Fruit fly (Drosophila melanogaster): ENCODE data around the gene CG7272.

The CG7272 gene

DNA sequence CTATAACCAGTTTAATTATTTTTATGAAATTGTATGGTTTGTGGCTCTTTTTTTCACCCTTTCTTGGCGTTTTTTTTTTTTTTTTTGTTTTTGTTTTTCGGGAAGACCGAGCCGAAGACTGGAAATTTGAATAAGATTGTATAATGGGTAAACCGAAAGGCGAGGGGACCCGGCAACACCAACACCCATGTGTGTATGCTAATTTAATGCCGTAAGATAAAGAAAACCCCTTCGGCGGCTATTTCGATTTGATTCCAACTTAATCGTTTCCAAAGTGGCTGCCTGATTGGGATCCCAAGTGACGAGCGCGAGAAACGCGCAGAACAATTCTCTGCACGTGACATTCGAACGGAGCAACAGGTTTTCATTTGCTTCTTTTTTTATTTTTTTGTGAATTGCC is 42.7 kb downstream of the CG7272 start:
- TF ChIP-seq CG12768 (GFP tag; optimal IDR thresholded peaks at IDR 0.05), result no peak
- TF ChIP-seq CG7045 (GFP tag; optimal IDR thresholded peaks at IDR 0.05), result no peak
- no peak for TF ChIP-seq Hr96 (GFP tag; optimal IDR thresholded peaks at IDR 0.05)
- TF ChIP-seq tj (GFP tag; optimal IDR thresholded peaks at IDR 0.05), result no peak
- no peak for TF ChIP-seq ovo (GFP tag; optimal IDR thresholded peaks at IDR 0.05)
- no peak for TF ChIP-seq CG5204 (GFP tag; optimal IDR thresholded peaks at IDR 0.05)
- no peak for TF ChIP-seq CG1620 (GFP tag; optimal IDR thresholded peaks at IDR 0.05)
- TF ChIP-seq toe (GFP tag; optimal IDR thresholded peaks at IDR 0.05), result no peak
- no peak for TF ChIP-seq Mnt (GFP tag; optimal IDR thresholded peaks at IDR 0.05)
- no peak for TF ChIP-seq CG11617 (GFP tag; optimal IDR thresholded peaks at IDR 0.05)
- TF ChIP-seq Crg-1 (GFP tag; optimal IDR thresholded peaks at IDR 0.05), result no peak
- no peak for TF ChIP-seq kay (GFP tag; ENCODE audit: borderline replicate concordance)
- no peak for TF ChIP-seq Clk (GFP tag; optimal IDR thresholded peaks at IDR 0.05)

DNA sequence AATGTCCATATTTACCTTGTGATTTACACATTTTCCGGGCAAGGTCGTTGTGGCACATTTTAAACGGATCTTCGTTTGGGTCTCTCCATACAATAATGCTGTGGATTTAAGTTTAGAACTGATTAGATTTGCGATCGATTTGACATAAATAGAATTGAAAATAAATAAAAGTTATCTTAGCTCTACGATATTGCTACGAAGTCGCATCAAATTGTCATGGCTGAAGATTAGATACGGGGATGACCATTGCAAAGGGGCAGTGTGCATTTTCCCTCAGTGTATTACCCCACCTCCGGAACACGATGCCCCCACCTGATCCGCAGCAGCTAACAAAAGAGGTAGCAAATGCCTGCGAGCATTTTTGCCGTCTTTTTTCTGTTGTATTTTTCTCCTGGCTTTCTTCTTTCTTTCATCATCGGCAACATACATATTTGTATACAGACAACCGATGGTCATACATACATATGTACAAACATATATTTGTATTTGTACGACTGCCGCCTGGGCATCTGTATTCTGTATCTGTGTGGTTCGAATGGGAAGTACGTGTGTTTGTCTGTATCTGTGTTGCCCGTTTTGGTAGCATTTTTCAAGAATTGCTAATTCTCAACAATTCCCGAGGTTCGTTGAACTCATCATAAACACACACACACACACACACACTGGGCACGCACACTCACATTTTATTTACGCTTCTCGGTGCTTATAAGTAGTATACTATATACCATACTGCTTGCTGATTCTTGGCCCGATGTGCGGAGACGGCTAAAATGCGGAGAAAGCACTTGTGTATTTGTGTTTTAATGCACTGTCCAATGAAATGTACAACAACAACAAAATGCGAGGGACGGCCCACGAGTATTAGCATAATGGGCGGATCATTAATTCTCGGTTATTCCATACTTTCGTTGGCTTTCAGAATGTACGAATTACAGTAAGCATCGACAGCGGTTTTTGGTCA is 44.0 kb downstream of the CG7272 start:
- TF ChIP-seq CG14711 (tag; optimal IDR thresholded peaks at IDR 0.05) (no peak), tj (GFP tag; optimal IDR thresholded peaks at IDR 0.05) (peak; percentile 95)

DNA sequence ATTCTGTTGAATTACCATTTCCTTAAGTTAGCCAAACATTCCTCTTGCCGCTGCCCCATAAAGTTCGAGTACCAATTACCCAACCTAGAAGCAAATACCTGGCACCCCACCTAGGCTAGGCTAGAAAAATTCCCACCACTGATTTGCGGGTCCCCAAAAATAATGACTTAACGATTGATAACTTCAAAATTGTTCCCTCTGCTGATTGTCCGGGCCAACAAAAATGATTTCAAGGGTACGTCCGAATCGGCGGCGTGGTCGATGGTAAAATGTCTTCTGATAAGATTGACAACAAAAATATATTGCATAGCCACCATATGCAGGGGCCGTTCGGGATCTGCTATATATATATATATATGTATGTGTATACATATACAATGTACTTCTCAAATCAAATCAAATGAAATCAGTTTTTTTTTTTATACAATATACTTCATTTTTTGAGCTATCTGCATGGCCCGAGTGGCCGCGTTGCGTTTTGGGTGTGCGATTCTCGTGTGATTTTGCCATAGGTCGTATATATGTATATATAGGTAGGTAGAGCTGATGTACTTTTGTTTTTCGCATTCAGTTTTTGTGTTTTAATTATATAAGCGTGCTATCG is 46.6 kb downstream of the CG7272 start:
- TF ChIP-seq kay (GFP tag; ENCODE audit: borderline replicate concordance), result peak; percentile 64
- TF ChIP-seq cic (GFP tag; optimal IDR thresholded peaks at IDR 0.05), result peak; percentile 8
- no peak for TF ChIP-seq tj (GFP tag; optimal IDR thresholded peaks at IDR 0.05)

DNA sequence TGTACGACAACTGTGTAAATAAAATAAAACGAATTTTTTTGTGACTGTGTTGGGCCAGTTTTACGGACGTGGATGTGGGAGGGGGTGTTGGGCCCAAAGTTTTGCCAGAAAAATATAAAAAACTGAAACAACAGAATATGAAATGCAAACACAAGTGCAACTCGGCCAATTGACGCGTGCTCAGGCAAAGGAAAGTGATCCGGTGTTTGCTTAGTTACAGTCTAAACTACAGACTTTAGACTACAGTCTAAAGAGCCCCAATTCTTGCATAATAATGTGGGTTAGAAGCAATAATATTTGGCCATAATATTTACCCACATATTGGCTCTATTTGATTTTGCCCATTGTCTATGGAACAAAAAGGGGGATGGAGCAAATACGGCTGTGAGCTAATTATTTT is 48.1 kb downstream of the CG7272 start:
- TF ChIP-seq cic (GFP tag; optimal IDR thresholded peaks at IDR 0.05) (peak; percentile 2), pad (GFP tag; optimal IDR thresholded peaks at IDR 0.05) (no peak), CG7101 (tag; optimal IDR thresholded peaks at IDR 0.05) (no peak), Crg-1 (GFP tag; optimal IDR thresholded peaks at IDR 0.05) (no peak), CG33017 (tag; optimal IDR thresholded peaks at IDR 0.05) (peak; percentile 12), CG1620 (GFP tag; optimal IDR thresholded peaks at IDR 0.05) (no peak), bab1 (GFP tag; optimal IDR thresholded peaks at IDR 0.05) (no peak), tj (GFP tag; optimal IDR thresholded peaks at IDR 0.05) (no peak), CG11617 (GFP tag; optimal IDR thresholded peaks at IDR 0.05) (peak; percentile 3), CG14711 (tag; optimal IDR thresholded peaks at IDR 0.05) (no peak), Mnt (GFP tag; optimal IDR thresholded peaks at IDR 0.05) (no peak), ovo (GFP tag; optimal IDR thresholded peaks at IDR 0.05) (no peak), cnc (optimal IDR thresholded peaks at IDR 0.05) (no peak), Hr96 (GFP tag; optimal IDR thresholded peaks at IDR 0.05) (no peak), toe (GFP tag; optimal IDR thresholded peaks at IDR 0.05) (no peak), CG12768 (GFP tag; optimal IDR thresholded peaks at IDR 0.05) (no peak), CG7045 (GFP tag; optimal IDR thresholded peaks at IDR 0.05) (peak; percentile 0), kay (GFP tag; ENCODE audit: borderline replicate concordance) (no peak)
